Fruit fly (Drosophila melanogaster): ENCODE measurements around the gene CG31145.

dm6 chr3R:23596173-23596572, 73.3 kb downstream of the CG31145 start, which contains the start of gene CG16723:
- TF ChIP-seq CG8478 (optimal IDR thresholded peaks at IDR 0.05) (no peak), CTCF (optimal IDR thresholded peaks at IDR 0.05) (no peak)
